Fruit fly (Drosophila melanogaster) whole organism, adult: ENCODE results near the gene Ugt302K1.

Experiments
- CG11617 ChIP-seq: fragments of 200-800 bp; sonication (Bioruptor generic); optimal IDR thresholded peaks from 2 replicates; lab custom pipeline; 2017; ENCODE audit warnings: mild to moderate bottlenecking, missing biosample characterization, missing genetic modification reagents, missing genetic modification characterization
- CG12768 ChIP-seq: fragments of 200-800 bp; sonication (Bioruptor generic); optimal IDR thresholded peaks from 2 replicates; lab custom pipeline; 2017; ENCODE audit warnings: missing biosample characterization, missing genetic modification characterization, mild to moderate bottlenecking, moderate library complexity, missing genetic modification reagents
- CG14711 ChIP-seq: fragments of 200-800 bp; sonication (Bioruptor generic); optimal IDR thresholded peaks from 2 replicates; lab custom pipeline; 2018; ENCODE audit warnings: missing biosample characterization, mild to moderate bottlenecking, missing genetic modification characterization, moderate library complexity
- CG1620 ChIP-seq: fragments of 200-800 bp; sonication (Bioruptor generic); optimal IDR thresholded peaks from 2 replicates; lab custom pipeline; 2016; ENCODE audit warnings: missing biosample characterization, missing genetic modification characterization
- CG33017 ChIP-seq: fragments of 200-800 bp; sonication (Bioruptor generic); optimal IDR thresholded peaks from 2 replicates; lab custom pipeline; 2018; ENCODE audit warnings: missing biosample characterization, mild to moderate bottlenecking, missing genetic modification characterization, moderate library complexity
- CG5204 ChIP-seq: fragments of 200-800 bp; sonication (Bioruptor generic); optimal IDR thresholded peaks from 2 replicates; lab custom pipeline; 2016; ENCODE audit warnings: missing biosample characterization, missing genetic modification characterization
- CG7045 ChIP-seq: fragments of 200-800 bp; sonication (Bioruptor generic); optimal IDR thresholded peaks from 2 replicates; lab custom pipeline; 2017; ENCODE audit warnings: missing biosample characterization, mild to moderate bottlenecking, missing genetic modification characterization
- CG7101 ChIP-seq: fragments of 200-800 bp; sonication (Bioruptor generic); optimal IDR thresholded peaks from 2 replicates; lab custom pipeline; 2018; ENCODE audit warnings: missing biosample characterization, mild to moderate bottlenecking, missing genetic modification characterization, moderate library complexity
- Clk ChIP-seq: fragments of 200-800 bp; sonication (Bioruptor generic); optimal IDR thresholded peaks from 2 replicates; lab custom pipeline; 2017; ENCODE audit warnings: missing biosample characterization, missing genetic modification characterization
- Crg-1 ChIP-seq: fragments of 200-800 bp; sonication (Bioruptor generic); optimal IDR thresholded peaks from 2 replicates; lab custom pipeline; 2016; ENCODE audit warnings: missing biosample characterization, missing genetic modification characterization
- Hr96 ChIP-seq: fragments of 200-800 bp; sonication (Bioruptor generic); optimal IDR thresholded peaks from 2 replicates; lab custom pipeline; 2016; ENCODE audit warnings: missing biosample characterization, missing genetic modification characterization
- Mnt ChIP-seq: fragments of 200-800 bp; sonication (Bioruptor generic); optimal IDR thresholded peaks from 2 replicates; lab custom pipeline; 2016; ENCODE audit warnings: missing biosample characterization, mild to moderate bottlenecking, missing genetic modification characterization
- bab1 ChIP-seq: fragments of 200-800 bp; sonication (Bioruptor generic); optimal IDR thresholded peaks from 3 replicates; lab custom pipeline; 2019; ENCODE audit warnings: missing biosample characterization, mild to moderate bottlenecking, missing genetic modification characterization, moderate library complexity
- cic ChIP-seq: fragments of 200-800 bp; sonication (Bioruptor generic); optimal IDR thresholded peaks from 2 replicates; lab custom pipeline; 2017; ENCODE audit warnings: missing biosample characterization, mild to moderate bottlenecking, missing genetic modification characterization, moderate library complexity
- cnc ChIP-seq, 2 experiments: fragments of >200 bp; optimal IDR thresholded peaks; 2 replicates each; lab custom pipeline; 2017
- kay ChIP-seq: fragments of 200-800 bp; sonication (Bioruptor generic); peaks from one replicate; lab custom pipeline; 2016; ENCODE audit warnings: missing biosample characterization, missing genetic modification characterization, borderline replicate concordance
- ovo ChIP-seq: fragments of 200-800 bp; sonication (Bioruptor generic); optimal IDR thresholded peaks from 2 replicates; lab custom pipeline; 2016; ENCODE audit warnings: missing biosample characterization, missing genetic modification characterization
- pad ChIP-seq: fragments of 200-800 bp; sonication (Bioruptor generic); optimal IDR thresholded peaks from 3 replicates; lab custom pipeline; 2017; ENCODE audit warnings: missing biosample characterization, missing genetic modification characterization, mild to moderate bottlenecking, moderate library complexity, missing genetic modification reagents
- tj ChIP-seq: fragments of 200-800 bp; sonication (Bioruptor generic); optimal IDR thresholded peaks from 3 replicates; lab custom pipeline; 2017; ENCODE audit warnings: missing biosample characterization, mild to moderate bottlenecking, missing genetic modification characterization, moderate library complexity
- toe ChIP-seq: fragments of 200-800 bp; sonication (Bioruptor generic); optimal IDR thresholded peaks from 2 replicates; lab custom pipeline; 2016; ENCODE audit warnings: missing biosample characterization, missing genetic modification characterization

The Ugt302K1 gene

DNA sequence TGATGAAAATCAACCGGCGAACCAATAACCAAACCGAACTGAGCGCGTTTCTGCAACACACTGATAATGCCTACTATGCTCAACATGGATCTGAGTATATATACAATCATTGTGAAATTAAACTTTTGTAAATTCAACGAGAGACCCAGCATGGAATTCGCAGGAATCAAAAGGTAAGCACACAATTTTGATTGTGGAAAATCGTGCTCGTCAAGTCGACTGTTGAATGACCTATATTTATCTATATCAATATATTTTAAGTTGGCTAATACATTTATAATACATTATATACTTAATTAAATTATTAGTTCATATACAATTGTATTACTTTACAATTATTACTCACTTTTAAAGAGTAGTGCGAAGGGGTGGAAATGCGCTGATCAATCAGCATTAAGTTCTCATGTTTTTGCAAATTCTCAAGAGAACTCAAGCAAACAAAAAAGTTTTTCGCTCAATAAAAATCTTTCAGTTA is at the start of gene Ugt302K1:
Gene Ugt302K1 (minus strand): TSS at position 51 of the 475 bp plus-strand sequence.
- no peak for TF ChIP-seq CG1620 (GFP tag; lab: Kevin White, UChicago)
- TF ChIP-seq ovo (GFP tag; lab: Kevin White, UChicago) = no peak
- no peak for TF ChIP-seq CG7045 (GFP tag; lab: Kevin White, UChicago)
- TF ChIP-seq CG11617 (GFP tag; lab: Kevin White, UChicago) = no peak
- no peak for TF ChIP-seq Clk (GFP tag; lab: Kevin White, UChicago)
- peak; percentile 29 for TF ChIP-seq kay (GFP tag; lab: Kevin White, UChicago)
- peak; percentile 13 for TF ChIP-seq CG7101 (tag; lab: Kevin White, UChicago)
- TF ChIP-seq bab1 = peak; percentile 62
- TF ChIP-seq pad (GFP tag; lab: Kevin White, UChicago) = no peak
- TF ChIP-seq CG14711 = peak; percentile 48
- TF ChIP-seq tj (GFP tag; lab: Kevin White, UChicago) = peak; percentile 29
- no peak for TF ChIP-seq CG5204 (GFP tag; lab: Kevin White, UChicago)

DNA sequence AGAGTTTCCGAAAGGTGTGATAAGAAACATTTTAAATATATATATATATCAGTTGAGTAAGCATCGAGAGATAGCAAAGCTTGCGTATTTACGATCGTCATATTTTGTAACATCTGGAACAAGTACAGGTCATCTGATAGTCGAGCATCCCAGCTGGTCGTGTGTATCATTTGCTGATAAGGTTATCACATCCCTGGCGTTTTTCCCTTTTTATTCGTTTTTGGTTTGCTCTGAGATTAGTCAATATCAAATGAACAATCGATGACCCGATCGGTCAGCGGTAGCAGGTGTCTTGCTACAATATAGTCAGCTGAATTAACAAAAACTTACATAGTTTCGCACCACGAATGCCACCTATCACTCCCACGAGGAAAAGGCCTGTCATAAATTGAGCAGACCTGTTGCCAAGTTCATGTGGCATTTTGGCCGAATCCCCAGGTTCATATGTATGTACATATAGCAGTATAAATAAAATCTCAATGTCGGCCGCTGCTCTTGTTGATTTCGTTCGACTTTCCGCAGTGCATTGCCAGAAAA is 47.3 kb upstream of the Ugt302K1 start:
- TF ChIP-seq kay (GFP tag; lab: Kevin White, UChicago) (no peak), Clk (GFP tag; lab: Kevin White, UChicago) (no peak), CG12768 (no peak), ovo (GFP tag; lab: Kevin White, UChicago) (no peak), Mnt (GFP tag; lab: Kevin White, UChicago) (no peak), CG14711 (no peak), tj (GFP tag; lab: Kevin White, UChicago) (no peak), pad (GFP tag; lab: Kevin White, UChicago) (no peak), Crg-1 (GFP tag; lab: Kevin White, UChicago) (no peak), CG33017 (tag; lab: Kevin White, UChicago) (peak; percentile 46), CG5204 (GFP tag; lab: Kevin White, UChicago) (no peak), CG11617 (GFP tag; lab: Kevin White, UChicago) (peak; percentile 42), CG7101 (tag; lab: Kevin White, UChicago) (peak; percentile 50), bab1 (no peak)

DNA sequence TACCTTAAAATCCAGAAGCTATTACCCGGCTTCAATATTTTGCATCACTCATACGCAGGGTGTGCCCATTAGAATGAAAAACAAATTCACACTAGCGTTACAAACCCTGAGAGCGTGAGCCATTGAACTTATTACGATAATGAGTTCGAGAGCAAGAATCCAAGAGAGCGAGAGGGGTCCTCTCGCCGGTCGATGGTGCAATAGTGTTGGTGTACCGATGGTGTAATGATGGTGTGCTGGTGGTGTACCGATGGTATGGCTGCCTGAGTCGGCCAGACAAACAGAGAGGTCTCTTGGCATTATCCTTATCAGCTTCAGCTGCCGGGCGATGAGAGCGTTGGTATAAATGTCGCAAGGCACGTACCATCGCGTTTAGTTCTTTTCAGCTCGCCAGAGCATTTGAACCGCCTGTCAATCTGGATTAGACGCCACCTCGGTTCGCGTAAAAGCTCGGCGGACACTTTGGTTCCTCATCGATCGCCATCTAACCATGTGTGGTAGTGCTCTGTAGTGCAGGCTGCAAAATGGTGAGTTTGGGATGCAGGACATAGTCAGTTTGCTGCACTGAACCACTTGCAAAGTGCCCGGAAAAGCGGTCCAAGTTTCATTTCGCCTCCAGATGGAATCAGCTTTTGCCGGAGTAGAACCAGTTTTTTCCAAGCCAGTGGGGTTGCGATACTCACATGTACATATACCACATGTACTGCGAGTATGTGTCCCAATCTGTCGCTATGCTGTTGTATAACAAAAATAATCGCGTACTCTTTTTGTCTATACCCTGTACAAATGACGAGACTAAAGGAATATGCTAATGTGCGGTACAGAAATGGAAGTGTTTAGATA is 46.6 kb upstream of the Ugt302K1 start:
- TF ChIP-seq cnc (optimal IDR thresholded peaks at IDR 0.05; lab: Kevin White, UChicago) (no peak), CG14711 (peak; percentile 56), Mnt (GFP tag; lab: Kevin White, UChicago) (peak; percentile 27), CG33017 (tag; lab: Kevin White, UChicago) (no peak), CG5204 (GFP tag; lab: Kevin White, UChicago) (no peak), CG12768 (no peak), Clk (GFP tag; lab: Kevin White, UChicago) (no peak), pad (GFP tag; lab: Kevin White, UChicago) (no peak), cic (GFP tag; lab: Kevin White, UChicago) (peak; percentile 30), CG1620 (GFP tag; lab: Kevin White, UChicago) (no peak), toe (GFP tag; lab: Kevin White, UChicago) (no peak), CG7101 (tag; lab: Kevin White, UChicago) (no peak), CG7045 (GFP tag; lab: Kevin White, UChicago) (peak; percentile 2), kay (GFP tag; lab: Kevin White, UChicago) (peak; percentile 92), Hr96 (GFP tag; lab: Kevin White, UChicago) (no peak), ovo (GFP tag; lab: Kevin White, UChicago) (no peak)

DNA sequence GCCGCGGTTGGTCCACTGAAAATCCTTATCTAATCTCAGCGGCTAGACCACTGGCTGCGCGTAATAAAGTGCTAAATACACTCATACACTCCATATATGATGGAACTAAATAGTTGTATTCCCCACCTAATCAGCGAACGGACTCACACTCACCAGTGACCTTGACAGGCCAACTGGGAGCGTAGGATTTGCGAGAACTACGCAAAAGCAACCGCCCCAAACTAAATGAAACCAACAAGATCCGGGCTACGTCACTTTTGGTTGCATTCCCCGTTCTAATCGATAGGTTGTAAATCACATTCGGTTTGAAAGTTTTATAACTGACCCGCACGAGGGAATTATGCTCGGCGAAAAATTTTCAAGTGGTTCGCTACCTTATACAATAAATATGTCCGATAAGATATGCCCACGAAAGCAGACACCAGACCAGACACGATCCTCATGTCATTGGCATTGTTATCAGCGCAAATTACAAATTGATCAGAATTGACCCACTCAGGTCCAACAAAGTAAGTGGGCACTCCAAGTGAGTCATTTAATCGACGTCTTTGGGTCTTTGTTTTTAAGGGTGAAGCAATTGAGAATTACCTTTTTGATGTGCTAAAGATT is 45.7 kb upstream of the Ugt302K1 start:
- peak; percentile 77 for TF ChIP-seq cic (GFP tag; lab: Kevin White, UChicago)
- peak; percentile 0 for TF ChIP-seq CG7045 (GFP tag; lab: Kevin White, UChicago)
- no peak for TF ChIP-seq CG11617 (GFP tag; lab: Kevin White, UChicago)
- peak; percentile 23 for TF ChIP-seq CG33017 (tag; lab: Kevin White, UChicago)
- TF ChIP-seq kay (GFP tag; lab: Kevin White, UChicago) = peak; percentile 66

DNA sequence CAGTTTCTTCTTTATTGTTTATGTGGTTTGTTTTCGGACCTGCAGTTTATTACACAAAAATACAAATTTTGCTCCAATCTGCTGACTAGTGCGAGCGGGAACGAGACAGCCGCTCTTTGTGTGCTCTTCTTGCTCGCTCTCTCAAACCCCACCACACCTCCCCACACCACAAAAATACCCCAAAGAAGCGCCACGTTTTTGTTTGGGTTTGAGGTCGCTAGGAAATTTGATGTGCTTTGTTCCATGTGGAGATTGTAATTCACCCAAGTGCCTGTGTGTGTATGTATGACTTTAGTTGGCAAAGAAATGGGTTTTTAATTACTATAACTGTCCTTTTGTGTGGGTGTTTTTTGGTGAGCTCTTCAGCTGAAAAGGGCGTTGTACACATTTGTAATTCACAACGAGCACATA is 44.4 kb upstream of the Ugt302K1 start:
- TF ChIP-seq cnc (optimal IDR thresholded peaks at IDR 0.05; lab: Kevin White, UChicago) (no peak), CG11617 (GFP tag; lab: Kevin White, UChicago) (no peak), kay (GFP tag; lab: Kevin White, UChicago) (peak; percentile 68), toe (GFP tag; lab: Kevin White, UChicago) (no peak), pad (GFP tag; lab: Kevin White, UChicago) (peak; percentile 50), ovo (GFP tag; lab: Kevin White, UChicago) (no peak), CG1620 (GFP tag; lab: Kevin White, UChicago) (no peak), CG12768 (no peak), Clk (GFP tag; lab: Kevin White, UChicago) (no peak), Mnt (GFP tag; lab: Kevin White, UChicago) (peak; percentile 95), CG7101 (tag; lab: Kevin White, UChicago) (no peak), Crg-1 (GFP tag; lab: Kevin White, UChicago) (no peak), bab1 (peak; percentile 55), Hr96 (GFP tag; lab: Kevin White, UChicago) (no peak), tj (GFP tag; lab: Kevin White, UChicago) (peak; percentile 81), CG7045 (GFP tag; lab: Kevin White, UChicago) (peak; percentile 9), CG5204 (GFP tag; lab: Kevin White, UChicago) (no peak), cic (GFP tag; lab: Kevin White, UChicago) (peak; percentile 92), CG33017 (tag; lab: Kevin White, UChicago) (no peak), CG14711 (no peak)
